Fruit fly (Drosophila melanogaster) whole organism, prepupa: Measurements from ENCODE around the gene CG15019.

Experiments
- Blimp-1 ChIP-seq: fragments of 200-800 bp; sonication (Bioruptor generic); optimal IDR thresholded peaks from 3 replicates; lab custom pipeline; 2017; ENCODE audit warnings: missing biosample characterization, missing genetic modification characterization, mild to moderate bottlenecking, moderate library complexity, missing genetic modification reagents
- CG11294 ChIP-seq: fragments of 200-800 bp; sonication (Bioruptor generic); IDR thresholded peaks from 2 replicates; pipeline ENCODE4 v1.3.6; 2022; ENCODE audit warnings: missing biosample characterization, missing genetic modification characterization
- CG11762 ChIP-seq: fragments of 200-800 bp; sonication (Bioruptor generic); optimal IDR thresholded peaks from 3 replicates; lab custom pipeline; 2016; ENCODE audit warnings: missing biosample characterization, missing genetic modification characterization; ENCODE audit not compliant: insufficient read depth
- CG15336 ChIP-seq: fragments of 200-800 bp; sonication (Bioruptor generic); IDR thresholded peaks from 2 replicates; pipeline ENCODE4 v1.3.6; 2022; ENCODE audit warnings: missing biosample characterization, missing genetic modification characterization
- CG1621 ChIP-seq: fragments of 200-800 bp; sonication (Bioruptor generic); optimal IDR thresholded peaks from 3 replicates; lab custom pipeline; 2018; ENCODE audit warnings: missing biosample characterization, mild to moderate bottlenecking, missing genetic modification characterization
- CG16779 ChIP-seq: fragments of 200-800 bp; sonication (Bioruptor generic); optimal IDR thresholded peaks from 3 replicates; lab custom pipeline; 2017; ENCODE audit warnings: missing biosample characterization, mild to moderate bottlenecking, missing genetic modification characterization
- CG3032 ChIP-seq: fragments of 200-800 bp; optimal IDR thresholded peaks from 2 replicates; lab custom pipeline; 2019; ENCODE audit warnings: missing biosample characterization, mild to moderate bottlenecking, missing genetic modification characterization, moderate library complexity
- CG31627 ChIP-seq: fragments of 200-800 bp; sonication (Bioruptor generic); optimal IDR thresholded peaks from 3 replicates; lab custom pipeline; 2016; ENCODE audit warnings: missing biosample characterization, missing genetic modification characterization
- CG32006 ChIP-seq: fragments of 200-800 bp; sonication (Bioruptor generic); optimal IDR thresholded peaks from 3 replicates; lab custom pipeline; 2017; ENCODE audit warnings: missing biosample characterization, mild to moderate bottlenecking, missing genetic modification characterization
- CG34406 ChIP-seq: fragments of 200-800 bp; sonication (Bioruptor generic); optimal IDR thresholded peaks from 3 replicates; lab custom pipeline; 2016; ENCODE audit warnings: missing biosample characterization, missing genetic modification characterization
- CG3919 ChIP-seq: fragments of 200-800 bp; sonication (Bioruptor generic); optimal IDR thresholded peaks from 3 replicates; lab custom pipeline; 2016; ENCODE audit warnings: missing biosample characterization, missing genetic modification characterization
- CG4318 ChIP-seq: fragments of 200-800 bp; sonication (Bioruptor generic); optimal IDR thresholded peaks from 3 replicates; lab custom pipeline; 2017; ENCODE audit warnings: missing biosample characterization, mild to moderate bottlenecking, missing genetic modification characterization
- CG6163 ChIP-seq: fragments of 200-800 bp; sonication (Bioruptor generic); IDR thresholded peaks from 3 replicates; pipeline ENCODE4 v1.3.6; 2022; ENCODE audit warnings: missing biosample characterization, missing genetic modification characterization
- CG6792 ChIP-seq: fragments of 200-800 bp; sonication (Bioruptor generic); optimal IDR thresholded peaks from 3 replicates; lab custom pipeline; 2016; ENCODE audit warnings: missing biosample characterization, missing genetic modification characterization
- CG6808 ChIP-seq: fragments of 200-800 bp; sonication (Bioruptor generic); optimal IDR thresholded peaks from 3 replicates; lab custom pipeline; 2017; ENCODE audit warnings: missing biosample characterization, missing genetic modification characterization, mild to moderate bottlenecking, moderate library complexity, missing genetic modification reagents
- CG6854 ChIP-seq: fragments of 200-800 bp; sonication (Bioruptor generic); optimal IDR thresholded peaks from 2 replicates; lab custom pipeline; 2017; ENCODE audit warnings: missing biosample characterization, mild to moderate bottlenecking, missing genetic modification characterization
- CG7368 ChIP-seq: fragments of 200-800 bp; sonication (Bioruptor generic); optimal IDR thresholded peaks from 3 replicates; lab custom pipeline; 2016; ENCODE audit warnings: missing biosample characterization, missing genetic modification characterization
- CG8319 ChIP-seq: fragments of 200-800 bp; sonication (Bioruptor generic); optimal IDR thresholded peaks from 3 replicates; lab custom pipeline; 2016; ENCODE audit warnings: missing biosample characterization, missing genetic modification characterization
- CG8632 ChIP-seq: fragments of 200-800 bp; sonication (Bioruptor generic); optimal IDR thresholded peaks from 3 replicates; lab custom pipeline; 2016; ENCODE audit warnings: missing biosample characterization, missing genetic modification characterization
- CG9139 ChIP-seq: fragments of 200-800 bp; sonication (Bioruptor generic); optimal IDR thresholded peaks from 3 replicates; lab custom pipeline; 2017; ENCODE audit warnings: missing biosample characterization, mild to moderate bottlenecking, missing genetic modification characterization
- Eip75B ChIP-seq: fragments of 200-800 bp; sonication (Bioruptor generic); optimal IDR thresholded peaks from 3 replicates; lab custom pipeline; 2016; ENCODE audit warnings: missing biosample characterization, missing genetic modification characterization
- Eip78C ChIP-seq: fragments of 200-800 bp; sonication (Bioruptor generic); peaks from one replicate; lab custom pipeline; 2016; ENCODE audit warnings: missing biosample characterization, missing genetic modification characterization
- Eip93F ChIP-seq: fragments of 200-800 bp; sonication (Bioruptor generic); optimal IDR thresholded peaks from 2 replicates; lab custom pipeline; 2016; ENCODE audit warnings: missing biosample characterization, mild to moderate bottlenecking, missing genetic modification characterization
- Ets21C ChIP-seq: fragments of 200-800 bp; sonication (Bioruptor generic); optimal IDR thresholded peaks from 3 replicates; lab custom pipeline; 2016; ENCODE audit warnings: missing biosample characterization, missing genetic modification characterization
- Ets96B ChIP-seq: fragments of 200-800 bp; optimal IDR thresholded peaks from 2 replicates; lab custom pipeline; 2019; ENCODE audit warnings: missing biosample characterization, mild to moderate bottlenecking, missing genetic modification characterization, moderate library complexity
- Gug ChIP-seq: fragments of 200-800 bp; sonication (Bioruptor generic); IDR thresholded peaks from 2 replicates; pipeline ENCODE4 v1.3.6; 2022; ENCODE audit warnings: missing biosample characterization, missing genetic modification characterization
- Hr38 ChIP-seq: sonication (Bioruptor generic); optimal IDR thresholded peaks from 2 replicates; lab custom pipeline; 2016; ENCODE audit warnings: missing biosample characterization, missing genetic modification characterization
- Hr39 ChIP-seq: fragments of 200-800 bp; sonication (Bioruptor generic); optimal IDR thresholded peaks from 2 replicates; lab custom pipeline; 2016; ENCODE audit warnings: missing biosample characterization, missing genetic modification characterization
- Hr4 ChIP-seq: fragments of 200-800 bp; sonication (Bioruptor generic); optimal IDR thresholded peaks from 3 replicates; lab custom pipeline; 2016; ENCODE audit warnings: missing biosample characterization, missing genetic modification characterization
- Lpt ChIP-seq: fragments of 200-800 bp; sonication (Bioruptor generic); optimal IDR thresholded peaks from 3 replicates; lab custom pipeline; 2016; ENCODE audit warnings: missing biosample characterization, missing genetic modification characterization
- Met ChIP-seq: fragments of 200-800 bp; sonication (Bioruptor generic); optimal IDR thresholded peaks from 3 replicates; lab custom pipeline; 2016; ENCODE audit warnings: missing biosample characterization, missing genetic modification characterization
- OdsH ChIP-seq: fragments of 200-800 bp; sonication (Bioruptor generic); optimal IDR thresholded peaks from 3 replicates; lab custom pipeline; 2016; ENCODE audit warnings: missing biosample characterization, missing genetic modification characterization
- Smox ChIP-seq: fragments of 200-800 bp; sonication (Bioruptor generic); optimal IDR thresholded peaks from 3 replicates; lab custom pipeline; 2016; ENCODE audit warnings: missing biosample characterization, missing genetic modification characterization
- Sox102F ChIP-seq: fragments of 200-800 bp; sonication (Bioruptor generic); optimal IDR thresholded peaks from 2 replicates; lab custom pipeline; 2016; ENCODE audit warnings: missing biosample characterization, mild to moderate bottlenecking, missing genetic modification characterization
- Sox14 ChIP-seq: fragments of 200-800 bp; sonication (Bioruptor generic); optimal IDR thresholded peaks from 3 replicates; lab custom pipeline; 2016; ENCODE audit warnings: missing biosample characterization, missing genetic modification characterization
- Sox15 ChIP-seq: fragments of 200-800 bp; sonication (Bioruptor generic); optimal IDR thresholded peaks from 3 replicates; lab custom pipeline; 2016; ENCODE audit warnings: missing biosample characterization, missing genetic modification characterization
- achi ChIP-seq: fragments of 200-800 bp; sonication (Bioruptor generic); optimal IDR thresholded peaks from 3 replicates; lab custom pipeline; 2016; ENCODE audit warnings: missing biosample characterization, missing genetic modification characterization
- acj6 ChIP-seq: fragments of 200-800 bp; sonication (Bioruptor generic); optimal IDR thresholded peaks from 3 replicates; lab custom pipeline; 2016; ENCODE audit warnings: missing biosample characterization, missing genetic modification characterization
- cyc ChIP-seq: fragments of 200-800 bp; sonication (Bioruptor generic); optimal IDR thresholded peaks from 3 replicates; lab custom pipeline; 2016; ENCODE audit warnings: missing biosample characterization, missing genetic modification characterization
- dac ChIP-seq: fragments of 200-800 bp; sonication (Bioruptor generic); optimal IDR thresholded peaks from 2 replicates; lab custom pipeline; 2017; ENCODE audit warnings: missing biosample characterization, mild to moderate bottlenecking, missing genetic modification characterization
- eg ChIP-seq: fragments of 200-800 bp; sonication (Bioruptor generic); IDR thresholded peaks from 3 replicates; pipeline ENCODE4 v1.3.6; 2022; ENCODE audit warnings: missing biosample characterization, missing genetic modification characterization
- esn ChIP-seq: fragments of 200-800 bp; sonication (Bioruptor generic); optimal IDR thresholded peaks from 2 replicates; lab custom pipeline; 2016; ENCODE audit warnings: missing biosample characterization, mild to moderate bottlenecking, missing genetic modification characterization, moderate library complexity
- fd59A ChIP-seq: fragments of 200-800 bp; sonication (Bioruptor generic); optimal IDR thresholded peaks from 2 replicates; lab custom pipeline; 2017; ENCODE audit warnings: missing biosample characterization, mild to moderate bottlenecking, missing genetic modification characterization, missing genetic modification reagents
- fd85E ChIP-seq: fragments of 200-800 bp; sonication (Bioruptor generic); optimal IDR thresholded peaks from 3 replicates; lab custom pipeline; 2016; ENCODE audit warnings: missing biosample characterization, missing genetic modification characterization
- fkh ChIP-seq: fragments of 200-800 bp; sonication (Bioruptor generic); optimal IDR thresholded peaks from 3 replicates; lab custom pipeline; 2017; ENCODE audit warnings: missing biosample characterization, mild to moderate bottlenecking, missing genetic modification characterization, moderate library complexity
- lz ChIP-seq: fragments of 200-800 bp; sonication (Bioruptor generic); optimal IDR thresholded peaks from 3 replicates; lab custom pipeline; 2016; ENCODE audit warnings: missing biosample characterization, missing genetic modification characterization
- net ChIP-seq: fragments of 200-800 bp; sonication (Bioruptor generic); optimal IDR thresholded peaks from 3 replicates; lab custom pipeline; 2016; ENCODE audit warnings: missing biosample characterization, missing genetic modification characterization
- pdm3 ChIP-seq: fragments of 200-800 bp; sonication (Bioruptor generic); optimal IDR thresholded peaks from 3 replicates; lab custom pipeline; 2016; ENCODE audit warnings: missing biosample characterization, missing genetic modification characterization
- salr ChIP-seq, 2 experiments: fragments of 200-800 bp; sonication (Bioruptor generic); optimal IDR thresholded peaks; 3 replicates each; lab custom pipeline; 2016 to 2018; ENCODE audit warnings: missing biosample characterization in 2 of 2, missing genetic modification characterization in 2 of 2, mild to moderate bottlenecking in 1 of 2
- spab ChIP-seq: fragments of 200-800 bp; sonication (Bioruptor generic); optimal IDR thresholded peaks from 2 replicates; lab custom pipeline; 2017; ENCODE audit warnings: missing biosample characterization, mild to moderate bottlenecking, missing genetic modification characterization, missing genetic modification reagents
- ss ChIP-seq, 2 experiments: fragments of 200-800 bp; sonication (Bioruptor generic); optimal IDR thresholded peaks; 2 replicates in 1 of 2; 3 replicates in 1 of 2; lab custom pipeline; 2017 to 2018; ENCODE audit warnings: mild to moderate bottlenecking in 2 of 2, missing biosample characterization in 2 of 2, missing genetic modification characterization in 2 of 2, moderate library complexity in 1 of 2
- svp ChIP-seq: fragments of 200-800 bp; sonication (Bioruptor generic); peaks from one replicate; lab custom pipeline; 2016; ENCODE audit warnings: missing biosample characterization, missing genetic modification characterization
- topi ChIP-seq: fragments of 200-800 bp; sonication (Bioruptor generic); optimal IDR thresholded peaks from 3 replicates; lab custom pipeline; 2016; ENCODE audit warnings: missing biosample characterization, missing genetic modification characterization

Gene CG15019

DNA sequence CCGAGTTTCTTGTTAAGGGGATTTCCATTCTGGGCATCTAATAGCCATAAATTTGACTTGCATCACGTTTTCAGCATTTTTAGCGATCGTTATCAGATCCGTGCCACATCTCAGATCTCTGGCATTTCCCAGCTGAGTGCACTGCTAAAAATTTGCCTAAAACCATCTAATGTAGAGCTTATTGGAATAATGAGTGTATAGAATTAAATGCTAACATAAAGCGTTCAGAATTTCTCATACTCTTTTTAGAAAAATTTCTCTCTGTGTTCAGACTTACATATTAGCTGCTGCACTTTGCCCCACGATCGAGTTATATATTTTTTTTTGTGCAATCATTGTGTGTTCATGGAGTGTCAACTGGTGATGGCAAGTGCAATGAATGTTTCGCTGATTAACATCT, 1.9 kb upstream of the CG15019 start:
- TF ChIP-seq CG6808 (GFP tag; lab: Kevin White, UChicago) (no peak), CG6163 (GFP tag; lab: Robert Waterston, UW) (peak; percentile 77), CG32006 (peak; percentile 76), Met (peak; percentile 64), Hr39 (GFP tag; lab: Kevin White, UChicago) (peak; percentile 45), Ets96B (tag; lab: Kevin White, UChicago) (peak; percentile 35), cyc (GFP tag; lab: Kevin White, UChicago) (peak; percentile 1), CG34406 (GFP tag; lab: Kevin White, UChicago) (peak; percentile 13), fd85E (GFP tag; lab: Kevin White, UChicago) (no peak), spab (GFP tag; lab: Kevin White, UChicago) (no peak), svp (GFP tag; lab: Kevin White, UChicago) (peak; percentile 78), Sox14 (GFP tag; lab: Kevin White, UChicago) (peak; percentile 22), dac (GFP tag; lab: Kevin White, UChicago) (peak; percentile 24), OdsH (GFP tag; lab: Kevin White, UChicago) (peak; percentile 74), lz (GFP tag; lab: Kevin White, UChicago) (peak; percentile 44), CG4318 (GFP tag; lab: Kevin White, UChicago) (peak; percentile 39), net (GFP tag; lab: Kevin White, UChicago) (peak; percentile 62), CG11762 (GFP tag; lab: Kevin White, UChicago) (peak; percentile 3), Hr38 (GFP tag; lab: Kevin White, UChicago) (no peak), Eip78C (GFP tag; lab: Kevin White, UChicago) (peak; percentile 85), Blimp-1 (GFP tag; lab: Kevin White, UChicago) (no peak), Sox102F (GFP tag; lab: Kevin White, UChicago) (no peak), Eip93F (GFP tag; lab: Kevin White, UChicago) (no peak), CG11294 (GFP tag; lab: Robert Waterston, UW) (peak; percentile 39; the same call in 1 of the 2 replicates), CG7368 (GFP tag; lab: Kevin White, UChicago) (no peak), CG6854 (GFP tag; lab: Kevin White, UChicago) (no peak), ss (GFP tag; optimal IDR thresholded peaks at IDR 0.05; lab: Kevin White, UChicago) (no peak), eg (GFP tag; lab: Robert Waterston, UW) (peak; percentile 74), salr (GFP tag; optimal IDR thresholded peaks at IDR 0.05; lab: Kevin White, UChicago) (peak in 1 of 2 experiments; percentile 67), pdm3 (GFP tag; lab: Kevin White, UChicago) (peak; percentile 65), achi (GFP tag; lab: Kevin White, UChicago) (peak; percentile 60), esn (peak; percentile 36), CG6792 (GFP tag; lab: Kevin White, UChicago) (peak; percentile 17), Ets21C (GFP tag; lab: Kevin White, UChicago) (peak; percentile 7), Hr4 (GFP tag; lab: Kevin White, UChicago) (peak; percentile 76), CG16779 (tag; lab: Kevin White, UChicago) (no peak), Gug (peak; percentile 57; the same call in 1 of the 2 replicates), CG8632 (GFP tag; lab: Kevin White, UChicago) (peak; percentile 35), Lpt (GFP tag; lab: Kevin White, UChicago) (peak; percentile 36), topi (GFP tag; lab: Kevin White, UChicago) (peak; percentile 40), CG3919 (GFP tag; lab: Kevin White, UChicago) (peak; percentile 62), CG8319 (GFP tag; lab: Kevin White, UChicago) (no peak), Eip75B (GFP tag; lab: Kevin White, UChicago) (peak; percentile 47), CG1621 (no peak), CG9139 (no peak), Sox15 (GFP tag; lab: Kevin White, UChicago) (no peak), fkh (GFP tag; lab: Kevin White, UChicago) (no peak), Smox (GFP tag; lab: Kevin White, UChicago) (peak; percentile 10), acj6 (peak; percentile 54), fd59A (GFP tag; lab: Kevin White, UChicago) (peak; percentile 22), CG31627 (GFP tag; lab: Kevin White, UChicago) (peak; percentile 24), CG3032 (tag; lab: Kevin White, UChicago) (no peak), CG15336 (GFP tag; lab: Robert Waterston, UW) (peak; percentile 78)
